Worm (Caenorhabditis elegans): ENCODE data around the gene ndub-5.

ce11 chrII:5701485-5701884 is 10.3 kb upstream of the ndub-5 start:
- no peak for TF ChIP-seq nhr-11 (tag; optimal IDR thresholded peaks at IDR 0.05)
- no peak for TF ChIP-seq zag-1 (tag; optimal IDR thresholded peaks at IDR 0.05)
- TF ChIP-seq ceh-82 (tag; optimal IDR thresholded peaks at IDR 0.05): no peak
- TF ChIP-seq dmd-4 (tag; optimal IDR thresholded peaks at IDR 0.05): no peak
- TF ChIP-seq snpc-4 (tag; optimal IDR thresholded peaks at IDR 0.05): peak; percentile 98

Measured in whole organism, L2 larva.